Worm (Caenorhabditis elegans): ENCODE results near the gene F59A7.5.

DNA sequence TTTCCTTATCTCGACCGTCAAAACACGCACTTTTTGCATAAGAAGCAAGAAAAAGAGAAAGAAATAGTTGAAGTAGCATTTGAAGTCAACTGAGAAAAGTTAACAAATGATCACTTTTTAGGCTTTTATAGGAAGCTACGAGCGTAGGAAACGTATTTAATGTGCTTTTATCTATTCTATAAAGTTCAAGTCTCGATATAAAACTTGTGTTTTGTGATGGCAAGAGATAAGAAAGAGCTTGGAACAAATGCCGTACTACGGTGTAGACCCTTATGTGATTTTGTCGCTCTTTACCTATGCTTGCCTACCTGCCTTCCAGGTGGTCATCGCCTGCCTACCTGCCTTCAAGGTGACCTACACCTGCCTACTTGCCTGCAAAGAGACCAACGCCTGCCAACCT, 18.2 kb upstream of the F59A7.5 start, which contains the start of gene clec-206:
- TF ChIP-seq dao-5 (tag; optimal IDR thresholded peaks at IDR 0.05) (no peak), him-1 (tag; optimal IDR thresholded peaks at IDR 0.05) (no peak)

Data from whole organism, L4/young adult.